Fruit fly (Drosophila melanogaster) whole organism, embryonic: Measurements from ENCODE around the gene msn.

Experiments
- Abd-B ChIP-seq: fragments of 200-800 bp; sonication (Bioruptor generic); optimal IDR thresholded peaks from 2 replicates; lab custom pipeline; 2018; ENCODE audit warnings: missing biosample characterization, mild to moderate bottlenecking, missing genetic modification characterization, moderate library complexity
- Asciz ChIP-seq: fragments of 200-800 bp; sonication (Bioruptor generic); optimal IDR thresholded peaks from 2 replicates; lab custom pipeline; 2017; ENCODE audit warnings: missing biosample characterization, mild to moderate bottlenecking, missing genetic modification characterization, missing genetic modification reagents
- Blimp-1 ChIP-seq: fragments of 200-800 bp; sonication (Bioruptor generic); optimal IDR thresholded peaks from 3 replicates; lab custom pipeline; 2018; ENCODE audit warnings: missing biosample characterization, missing genetic modification characterization, mild to moderate bottlenecking, moderate library complexity, missing genetic modification reagents
- CG10366 ChIP-seq: fragments of 200-800 bp; sonication (Bioruptor generic); IDR thresholded peaks from 2 replicates; pipeline ENCODE4 v1.3.6; 2022; ENCODE audit warnings: missing biosample characterization, missing genetic modification characterization
- CG11398 ChIP-seq: fragments of 200-800 bp; sonication (Bioruptor generic); optimal IDR thresholded peaks from 2 replicates; lab custom pipeline; 2016; ENCODE audit warnings: missing biosample characterization, missing genetic modification characterization
- CG13123 ChIP-seq: fragments of 200-800 bp; sonication (Bioruptor generic); optimal IDR thresholded peaks from 2 replicates; lab custom pipeline; 2016; ENCODE audit warnings: missing biosample characterization, missing genetic modification characterization
- CG16779 ChIP-seq: fragments of 200-800 bp; sonication (Bioruptor generic); IDR thresholded peaks from 2 replicates; pipeline ENCODE4 v1.3.6; 2022; ENCODE audit warnings: missing biosample characterization, missing genetic modification characterization
- CG18262 ChIP-seq: fragments of 200-800 bp; optimal IDR thresholded peaks from 3 replicates; lab custom pipeline; 2019; ENCODE audit warnings: missing biosample characterization, mild to moderate bottlenecking, missing genetic modification characterization, moderate library complexity
- CG18764 ChIP-seq: fragments of 200-800 bp; sonication (Bioruptor generic); optimal IDR thresholded peaks from 3 replicates; lab custom pipeline; 2016; ENCODE audit warnings: missing biosample characterization, missing genetic modification characterization
- CG2199 ChIP-seq: fragments of 200-800 bp; sonication (Bioruptor generic); IDR thresholded peaks from 3 replicates; pipeline ENCODE4 v1.3.6; 2022; ENCODE audit warnings: missing biosample characterization, missing genetic modification characterization
- CG2875 ChIP-seq: fragments of 200-800 bp; sonication (Bioruptor generic); optimal IDR thresholded peaks from 2 replicates; lab custom pipeline; 2017; ENCODE audit warnings: missing biosample characterization, mild to moderate bottlenecking, missing genetic modification characterization, missing genetic modification reagents
- CG4820 ChIP-seq: fragments of 200-800 bp; sonication (Bioruptor generic); optimal IDR thresholded peaks from 3 replicates; lab custom pipeline; 2016; ENCODE audit warnings: missing biosample characterization, missing genetic modification characterization
- CG6272 ChIP-seq: fragments of 200-800 bp; sonication (Bioruptor generic); IDR thresholded peaks from 2 replicates; pipeline ENCODE4 v1.3.6; 2022; ENCODE audit warnings: missing biosample characterization, missing genetic modification characterization
- CG6765 ChIP-seq: fragments of 200-800 bp; sonication (Bioruptor generic); optimal IDR thresholded peaks from 3 replicates; lab custom pipeline; 2017; ENCODE audit warnings: missing biosample characterization, mild to moderate bottlenecking, missing genetic modification characterization
- CG6791 ChIP-seq: fragments of 200-800 bp; sonication (Bioruptor generic); IDR thresholded peaks from 3 replicates; pipeline ENCODE4 v1.3.6; 2022; ENCODE audit warnings: missing biosample characterization, missing genetic modification characterization; ENCODE audit not compliant: partially characterized antibody
- CG7963 ChIP-seq: fragments of 200-800 bp; sonication (Bioruptor generic); IDR thresholded peaks from 3 replicates; pipeline ENCODE4 v1.3.6; 2022; ENCODE audit warnings: missing biosample characterization, missing genetic modification characterization; ENCODE audit not compliant: partially characterized antibody
- CG9932 ChIP-seq: fragments of 200-800 bp; sonication (Bioruptor generic); IDR thresholded peaks from 2 replicates; pipeline ENCODE4 v1.3.6; 2022; ENCODE audit warnings: missing biosample characterization, missing genetic modification characterization
- CTCF ChIP-seq: fragments of 200-800 bp; sonication (Bioruptor generic); optimal IDR thresholded peaks from 2 replicates; lab custom pipeline; 2017; ENCODE audit warnings: missing biosample characterization, mild to moderate bottlenecking, missing genetic modification characterization, moderate library complexity
- D19A ChIP-seq: fragments of 200-800 bp; optimal IDR thresholded peaks from 3 replicates; lab custom pipeline; 2019; ENCODE audit warnings: missing biosample characterization, mild to moderate bottlenecking, missing genetic modification characterization, moderate library complexity
- Dek ChIP-seq: fragments of 200-800 bp; sonication (Bioruptor generic); optimal IDR thresholded peaks from 3 replicates; lab custom pipeline; 2019; ENCODE audit warnings: missing biosample characterization, mild to moderate bottlenecking, missing genetic modification characterization, moderate library complexity
- Dip3 ChIP-seq: fragments of 200-800 bp; sonication (Bioruptor generic); optimal IDR thresholded peaks from 3 replicates; lab custom pipeline; 2016; ENCODE audit warnings: missing biosample characterization, missing genetic modification characterization
- ERR ChIP-seq: fragments of 200-800 bp; sonication (Bioruptor generic); optimal IDR thresholded peaks from 2 replicates; lab custom pipeline; 2016; ENCODE audit warnings: missing biosample characterization, missing genetic modification characterization
- Eip74EF ChIP-seq, 2 experiments: fragments of 200-800 bp in 1 of 2; fragments of >200 bp in 1 of 2; sonication (Bioruptor generic) in 1 of 2; optimal IDR thresholded peaks; 2 replicates each; lab custom pipeline; 2017 to 2019; ENCODE audit warnings: missing biosample characterization in 2 of 2, missing genetic modification characterization in 2 of 2, mild to moderate bottlenecking in 1 of 2, moderate library complexity in 1 of 2
- HHEX ChIP-seq: fragments of 200-800 bp; sonication (Bioruptor generic); optimal IDR thresholded peaks from 3 replicates; lab custom pipeline; 2017; ENCODE audit warnings: missing biosample characterization, mild to moderate bottlenecking, missing genetic modification characterization, missing genetic modification reagents
- HLH4C ChIP-seq: fragments of 200-800 bp; sonication (Bioruptor generic); IDR thresholded peaks from 3 replicates; pipeline ENCODE4 v1.3.6; 2022; ENCODE audit warnings: missing biosample characterization, missing genetic modification characterization; ENCODE audit not compliant: partially characterized antibody
- HmgZ ChIP-seq: fragments of 200-800 bp; sonication (Bioruptor generic); optimal IDR thresholded peaks from 2 replicates; lab custom pipeline; 2018; ENCODE audit warnings: missing biosample characterization, mild to moderate bottlenecking, missing genetic modification characterization
- Hmr ChIP-seq: fragments of 200-800 bp; sonication (Bioruptor generic); optimal IDR thresholded peaks from 3 replicates; lab custom pipeline; 2017; ENCODE audit warnings: mild to moderate bottlenecking, missing biosample characterization, missing genetic modification reagents, missing genetic modification characterization
- Hr78 ChIP-seq, 2 experiments: fragments of 200-800 bp in 1 of 2; fragments of >200 bp in 1 of 2; sonication (Bioruptor generic) in 1 of 2; optimal IDR thresholded peaks; 2 replicates each; lab custom pipeline; 2017 to 2019; ENCODE audit warnings: missing biosample characterization in 2 of 2, missing genetic modification characterization in 2 of 2, mild to moderate bottlenecking in 1 of 2, moderate library complexity in 1 of 2
- Myb ChIP-seq: fragments of 200-800 bp; sonication (Bioruptor generic); optimal IDR thresholded peaks from 2 replicates; lab custom pipeline; 2016; ENCODE audit warnings: missing biosample characterization, missing genetic modification characterization
- Spps ChIP-seq: fragments of 200-800 bp; sonication (Bioruptor generic); optimal IDR thresholded peaks from 2 replicates; lab custom pipeline; 2018; ENCODE audit warnings: missing biosample characterization, mild to moderate bottlenecking, missing genetic modification characterization
- al ChIP-seq: fragments of 200-800 bp; sonication (Bioruptor generic); IDR thresholded peaks from 2 replicates; pipeline ENCODE4 v1.3.6; 2022; ENCODE audit warnings: missing biosample characterization, missing genetic modification characterization
- bbx ChIP-seq: fragments of 200-800 bp; sonication (Bioruptor generic); IDR thresholded peaks from 2 replicates; pipeline ENCODE4 v1.3.6; 2022; ENCODE audit warnings: missing biosample characterization, missing genetic modification characterization; ENCODE audit not compliant: partially characterized antibody
- cato ChIP-seq: fragments of 200-800 bp; sonication (Bioruptor generic); optimal IDR thresholded peaks from 2 replicates; lab custom pipeline; 2016; ENCODE audit warnings: missing biosample characterization, missing genetic modification characterization, borderline replicate concordance
- chif ChIP-seq, 2 experiments: fragments of 200-800 bp; sonication (Bioruptor generic); optimal IDR thresholded peaks; 3 replicates each; lab custom pipeline; 2016; ENCODE audit warnings: missing biosample characterization in 2 of 2, missing genetic modification characterization in 2 of 2
- crc ChIP-seq: fragments of 200-800 bp; sonication (Bioruptor generic); optimal IDR thresholded peaks from 2 replicates; lab custom pipeline; 2016; ENCODE audit warnings: missing biosample characterization, missing genetic modification characterization
- dmrt99B ChIP-seq: fragments of 200-800 bp; sonication (Bioruptor generic); optimal IDR thresholded peaks from 2 replicates; lab custom pipeline; 2018; ENCODE audit warnings: missing biosample characterization, mild to moderate bottlenecking, missing genetic modification characterization, moderate library complexity
- gcm2 ChIP-seq: fragments of 200-800 bp; sonication (Bioruptor generic); optimal IDR thresholded peaks from 2 replicates; lab custom pipeline; 2016; ENCODE audit warnings: missing biosample characterization, missing genetic modification characterization
- gsb-n ChIP-seq: fragments of 200-800 bp; sonication (Bioruptor generic); optimal IDR thresholded peaks from 3 replicates; lab custom pipeline; 2018; ENCODE audit warnings: missing biosample characterization, mild to moderate bottlenecking, missing genetic modification characterization
- hbn ChIP-seq: fragments of 200-800 bp; sonication (Bioruptor generic); IDR thresholded peaks from 2 replicates; pipeline ENCODE4 v1.3.6; 2022; ENCODE audit warnings: missing biosample characterization, missing genetic modification characterization; ENCODE audit not compliant: partially characterized antibody
- her ChIP-seq: fragments of 200-800 bp; sonication (Bioruptor generic); optimal IDR thresholded peaks from 2 replicates; lab custom pipeline; 2016; ENCODE audit warnings: missing biosample characterization, missing genetic modification characterization
- lola ChIP-seq, 3 experiments: fragments of >200 bp in 2 of 3; fragments of 200-800 bp in 1 of 3; sonication (Bioruptor generic) in 1 of 3; optimal IDR thresholded peaks; 2 replicates each; lab custom pipeline; 2017 to 2019; ENCODE audit warnings: missing biosample characterization in 3 of 3, missing genetic modification characterization in 3 of 3, mild to moderate bottlenecking in 1 of 3, moderate library complexity in 1 of 3
- pita ChIP-seq: fragments of 200-800 bp; sonication (Bioruptor generic); optimal IDR thresholded peaks from 2 replicates; lab custom pipeline; 2017; ENCODE audit warnings: missing biosample characterization, mild to moderate bottlenecking, missing genetic modification characterization
- ro ChIP-seq: fragments of 200-800 bp; sonication (Bioruptor generic); IDR thresholded peaks from 2 replicates; pipeline ENCODE4 v1.3.6; 2022; ENCODE audit warnings: missing biosample characterization, missing genetic modification characterization
- row ChIP-seq: fragments of 200-800 bp; sonication (Bioruptor generic); IDR thresholded peaks from 3 replicates; pipeline ENCODE4 v1.3.6; 2022; ENCODE audit warnings: missing biosample characterization, missing genetic modification characterization
- so ChIP-seq: fragments of 200-800 bp; sonication (Bioruptor generic); IDR thresholded peaks from 3 replicates; pipeline ENCODE4 v1.3.6; 2022; ENCODE audit warnings: missing biosample characterization, missing genetic modification characterization
- ssp ChIP-seq: fragments of 200-800 bp; sonication (Bioruptor generic); IDR thresholded peaks from 2 replicates; pipeline ENCODE4 v1.3.6; 2022; ENCODE audit warnings: missing biosample characterization, missing genetic modification characterization
- sug ChIP-seq: fragments of 200-800 bp; optimal IDR thresholded peaks from 2 replicates; lab custom pipeline; 2019; ENCODE audit warnings: missing biosample characterization, mild to moderate bottlenecking, missing genetic modification characterization, moderate library complexity
- vvl ChIP-seq: fragments of 200-800 bp; sonication (Bioruptor generic); IDR thresholded peaks from 2 replicates; pipeline ENCODE4 v1.3.6; 2022; ENCODE audit warnings: missing biosample characterization, missing genetic modification characterization

Gene msn

dm6 chr3L:2586804-2587561 is 643 bp upstream of the msn start, which contains the start of gene RpL8 (continued):
- TF ChIP-seq CG6272 (GFP tag; lab: Robert Waterston, UW) (peak; percentile 64), so (GFP tag; lab: Robert Waterston, UW) (peak; percentile 85), CG18764 (peak; percentile 71), vvl (peak; percentile 89), Spps (tag; lab: Kevin White, UChicago) (peak; percentile 34), gcm2 (GFP tag; lab: Kevin White, UChicago) (peak; percentile 67), CG18262 (tag; lab: Kevin White, UChicago) (peak; percentile 59), HHEX (GFP tag; lab: Kevin White, UChicago) (peak; percentile 93), lola (GFP tag; optimal IDR thresholded peaks at IDR 0.05; lab: Kevin White, UChicago) (peak in 1 of 3 experiments; percentile 22), D19A (peak; percentile 57), CG13123 (GFP tag; lab: Kevin White, UChicago) (peak; percentile 33), Hmr (GFP tag; lab: Kevin White, UChicago) (peak; percentile 90), gsb-n (tag; lab: Kevin White, UChicago) (peak; percentile 75), pita (no peak), Blimp-1 (GFP tag; lab: Kevin White, UChicago) (peak; percentile 41), Dip3 (GFP tag; lab: Kevin White, UChicago) (peak; percentile 60), HmgZ (tag; lab: Kevin White, UChicago) (peak; percentile 68), CG16779 (GFP tag; lab: Robert Waterston, UW) (peak; percentile 75), Abd-B (GFP tag; lab: Kevin White, UChicago) (peak; percentile 77), sug (tag; lab: Kevin White, UChicago) (peak; percentile 79), CTCF (GFP tag; lab: Kevin White, UChicago) (peak; percentile 62), CG6791 (peak; percentile 70), Asciz (GFP tag; lab: Kevin White, UChicago) (peak; percentile 82), CG2199 (GFP tag; lab: Robert Waterston, UW) (no peak), Eip74EF (GFP tag; optimal IDR thresholded peaks at IDR 0.05; lab: Kevin White, UChicago) (peak in 1 of 2 experiments; percentile 84), al (GFP tag; lab: Robert Waterston, UW) (peak; percentile 65), Myb (GFP tag; lab: Kevin White, UChicago) (peak; percentile 51), chif (GFP tag; optimal IDR thresholded peaks at IDR 0.05; lab: Kevin White, UChicago) (peak; percentile 53 to 75), ssp (GFP tag; lab: Robert Waterston, UW) (peak; percentile 94), her (GFP tag; lab: Kevin White, UChicago) (peak; percentile 87), CG10366 (GFP tag; lab: Robert Waterston, UW) (peak; percentile 84), CG11398 (GFP tag; lab: Kevin White, UChicago) (peak; percentile 80), Hr78 (GFP tag; optimal IDR thresholded peaks at IDR 0.05; lab: Kevin White, UChicago) (peak in 1 of 2 experiments; percentile 27), ERR (GFP tag; lab: Kevin White, UChicago) (peak; percentile 46), cato (GFP tag; lab: Kevin White, UChicago) (no peak), CG4820 (GFP tag; lab: Kevin White, UChicago) (peak; percentile 50), hbn (GFP tag; lab: Robert Waterston, UW) (peak; percentile 62), HLH4C (no peak), CG6765 (GFP tag; lab: Kevin White, UChicago) (peak; percentile 94), row (GFP tag; lab: Robert Waterston, UW) (peak; percentile 88), CG9932 (GFP tag; lab: Robert Waterston, UW) (peak; percentile 89), crc (GFP tag; lab: Kevin White, UChicago) (peak; percentile 71), bbx (GFP tag; lab: Robert Waterston, UW) (peak; percentile 70), CG7963 (GFP tag; lab: Robert Waterston, UW) (peak; percentile 37; the same call in 1 of the 3 replicates), CG2875 (GFP tag; lab: Kevin White, UChicago) (peak; percentile 80), dmrt99B (tag; lab: Kevin White, UChicago) (peak; percentile 59), ro (GFP tag; lab: Robert Waterston, UW) (peak; percentile 28; the same call in 1 of the 2 replicates), Dek (tag; lab: Kevin White, UChicago) (peak; percentile 57)
